Worm (Caenorhabditis elegans) whole organism, L2 larva: ENCODE data around the gene T15B12.1.

Source experiments
- alr-1 ChIP-seq: fragments of 150-350 bp; optimal IDR thresholded peaks from 2 replicates; lab custom pipeline; 2014; ENCODE audit warnings: missing biosample characterization, missing genetic modification characterization
- ama-1 ChIP-seq: fragments of 150-350 bp; optimal IDR thresholded peaks from 2 replicates; lab custom pipeline; 2018; ENCODE audit warnings: inconsistent platforms
- ceh-16 ChIP-seq: fragments of 150-350 bp; optimal IDR thresholded peaks from 2 replicates; lab custom pipeline; 2014; ENCODE audit warnings: missing biosample characterization, missing genetic modification characterization
- ceh-82 ChIP-seq: fragments of 150-350 bp; optimal IDR thresholded peaks from 2 replicates; lab custom pipeline; 2014; ENCODE audit warnings: missing biosample characterization, missing genetic modification characterization
- dmd-4 ChIP-seq: sonication (generic microtip); optimal IDR thresholded peaks from 2 replicates; lab custom pipeline; 2017; ENCODE audit warnings: missing biosample characterization, missing genetic modification characterization
- egl-27 ChIP-seq: sonication (generic microtip); optimal IDR thresholded peaks from 3 replicates; lab custom pipeline; 2017; ENCODE audit warnings: missing biosample characterization, missing genetic modification reagents, missing genetic modification characterization
- elt-1 ChIP-seq: fragments of 150-350 bp; optimal IDR thresholded peaks from 2 replicates; lab custom pipeline; 2014; ENCODE audit warnings: missing biosample characterization, missing genetic modification characterization
- elt-3 ChIP-seq: sonication (generic microtip); optimal IDR thresholded peaks from 2 replicates; lab custom pipeline; 2017; ENCODE audit warnings: missing biosample characterization, missing genetic modification characterization
- lsy-2 ChIP-seq, 2 experiments: fragments of 150-350 bp in 1 of 2; sonication (generic microtip) in 1 of 2; optimal IDR thresholded peaks; 2 replicates each; lab custom pipeline; 2014 to 2017; ENCODE audit warnings: missing biosample characterization in 2 of 2, missing genetic modification characterization in 2 of 2
- mab-5 ChIP-seq: fragments of 150-350 bp; optimal IDR thresholded peaks from 2 replicates; lab custom pipeline; 2014; ENCODE audit warnings: missing biosample characterization, missing genetic modification characterization
- mdl-1 ChIP-seq, 2 experiments: fragments of 150-350 bp in 1 of 2; sonication (generic microtip) in 1 of 2; optimal IDR thresholded peaks; 2 replicates each; lab custom pipeline; 2017; ENCODE audit warnings: missing biosample characterization in 2 of 2, missing genetic modification characterization in 2 of 2
- nhr-10 ChIP-seq: sonication (generic microtip); optimal IDR thresholded peaks from 2 replicates; lab custom pipeline; 2017; ENCODE audit warnings: missing biosample characterization, missing genetic modification characterization
- nhr-11 ChIP-seq: fragments of 150-350 bp; optimal IDR thresholded peaks from 2 replicates; lab custom pipeline; 2014; ENCODE audit warnings: missing biosample characterization, missing genetic modification characterization
- unc-62 ChIP-seq: fragments of 150-350 bp; optimal IDR thresholded peaks from 2 replicates; lab custom pipeline; 2014; ENCODE audit warnings: missing biosample characterization, missing genetic modification reagents, missing genetic modification characterization

ce11 chrIII:5248706-5249105, 39.3 kb upstream of the T15B12.1 start:
- TF ChIP-seq mdl-1 (tag; optimal IDR thresholded peaks at IDR 0.05; lab: Kevin White, UChicago), result no peak
- TF ChIP-seq nhr-11, result no peak
- TF ChIP-seq ama-1 (lab: Kevin White, UChicago), result no peak
- TF ChIP-seq elt-3 (tag; lab: Kevin White, UChicago), result no peak
- TF ChIP-seq nhr-10 (tag; lab: Kevin White, UChicago), result no peak
- no peak for TF ChIP-seq elt-1
- TF ChIP-seq ceh-82 (tag; lab: Kevin White, UChicago), result no peak
- no peak for TF ChIP-seq egl-27
- no peak for TF ChIP-seq dmd-4 (tag; lab: Kevin White, UChicago)
- TF ChIP-seq unc-62 (GFP tag; lab: Kevin White, UChicago), result no peak
- no peak for TF ChIP-seq lsy-2 (tag; optimal IDR thresholded peaks at IDR 0.05; lab: Kevin White, UChicago)
- TF ChIP-seq mab-5 (tag; lab: Kevin White, UChicago), result no peak
- no peak for TF ChIP-seq alr-1
- TF ChIP-seq ceh-16 (tag; lab: Kevin White, UChicago), result no peak
